Fruit fly (Drosophila melanogaster): ENCODE data around the gene CG11986.

dm6 chr3R:9053850-9054441, 38.7 kb downstream of the CG11986 start:
- TF ChIP-seq Sox102F (GFP tag; optimal IDR thresholded peaks at IDR 0.05) (peak; percentile 57), dsx (GFP tag; optimal IDR thresholded peaks at IDR 0.05; ENCODE audit: poor library complexity, severe bottlenecking) (no peak), dac (GFP tag; optimal IDR thresholded peaks at IDR 0.05) (no peak), Gug (GFP tag; IDR thresholded peaks at IDR 0.05) (no peak), salr (GFP tag; optimal IDR thresholded peaks at IDR 0.05) (peak in 1 of 2 experiments; percentile 58), CG11762 (GFP tag; optimal IDR thresholded peaks at IDR 0.05; ENCODE audit: insufficient read depth) (peak; percentile 30)

Data from whole organism, prepupa.